Worm (Caenorhabditis elegans) whole organism, young adult: ENCODE data around the gene M60.4.

ENCODE experiments used
- F23B12.7 ChIP-seq: sonication (generic microtip); optimal IDR thresholded peaks from 2 replicates; lab custom pipeline; 2017; ENCODE audit warnings: missing genetic modification characterization, mild to moderate bottlenecking, missing compliant biosample characterization, antibody characterized with exemption, moderate library complexity; ENCODE audit not compliant: insufficient read depth
- ama-1 ChIP-seq, 3 experiments: fragments of 150-350 bp in 1 of 3; sonication (generic microtip) in 2 of 3; optimal IDR thresholded peaks; 2 replicates each; lab custom pipeline; 2014 to 2018; ENCODE audit warnings: missing biosample characterization in 2 of 3, missing genetic modification characterization in 2 of 3, missing genetic modification reagents in 2 of 3
- atf-7 ChIP-seq: sonication (generic microtip); optimal IDR thresholded peaks from 2 replicates; lab custom pipeline; 2017; ENCODE audit warnings: mild to moderate bottlenecking, missing genetic modification characterization, missing compliant biosample characterization
- cebp-2 ChIP-seq: fragments of 200-800 bp; sonication (Bioruptor generic); IDR thresholded peaks from 2 replicates; pipeline ENCODE4 v1.3.6; 2022; ENCODE audit warnings: missing genetic modification characterization, missing compliant biosample characterization
- dpl-1 ChIP-seq: fragments of 150-350 bp; optimal IDR thresholded peaks from 2 replicates; lab custom pipeline; 2014; ENCODE audit warnings: missing biosample characterization, missing genetic modification reagents, missing genetic modification characterization
- ets-4 ChIP-seq: fragments of 200-800 bp; sonication (Bioruptor generic); optimal IDR thresholded peaks from 2 replicates; lab custom pipeline; 2018; ENCODE audit warnings: mild to moderate bottlenecking, missing genetic modification characterization, missing compliant biosample characterization
- mes-4 ChIP-seq: sonication (generic microtip); optimal IDR thresholded peaks from 2 replicates; lab custom pipeline; 2016; ENCODE audit warnings: missing genotype, missing genetic modification characterization, missing compliant biosample characterization
- mxl-1 ChIP-seq: sonication (generic microtip); optimal IDR thresholded peaks from 2 replicates; lab custom pipeline; 2016; ENCODE audit warnings: missing genetic modification characterization, missing compliant biosample characterization
- nfyb-1 ChIP-seq: fragments of 200-800 bp; sonication (Bioruptor generic); IDR thresholded peaks from 2 replicates; pipeline ENCODE4 v1.3.6; 2022; ENCODE audit warnings: missing genetic modification reagents, missing genetic modification characterization, missing compliant biosample characterization
- sea-2 ChIP-seq: fragments of 200-800 bp; sonication (Bioruptor generic); IDR thresholded peaks from 2 replicates; pipeline ENCODE4 v1.3.6; 2022; ENCODE audit warnings: missing genetic modification characterization, missing compliant biosample characterization
- snpc-4 ChIP-seq, 5 experiments: fragments of 150-350 bp in 1 of 5; sonication (generic microtip) in 4 of 5; optimal IDR thresholded peaks; 2 replicates each; lab custom pipeline; 2014 to 2018; ENCODE audit warnings: missing genetic modification characterization in 5 of 5, missing biosample characterization in 3 of 5, antibody characterized with exemption in 2 of 5, mild to moderate bottlenecking in 2 of 5, missing compliant biosample characterization in 2 of 5, missing genotype in 2 of 5, moderate library complexity in 2 of 5, missing genetic modification reagents in 1 of 5
- unc-62 ChIP-seq: fragments of 150-350 bp; optimal IDR thresholded peaks from 2 replicates; lab custom pipeline; 2014; ENCODE audit warnings: missing biosample characterization, missing genetic modification reagents, missing genetic modification characterization

ce11 chrX:8276333-8276732 lies 40.2 kb upstream of the M60.4 start:
- TF ChIP-seq mxl-1 (tag; lab: Kevin White, UChicago) (no peak), sea-2 (GFP tag; lab: Robert Waterston, UW) (no peak), ama-1 (optimal IDR thresholded peaks at IDR 0.05; lab: Kevin White, UChicago) (no peak), ama-1 (GFP tag; optimal IDR thresholded peaks at IDR 0.05; lab: Kevin White, UChicago) (no peak), dpl-1 (GFP tag; lab: Kevin White, UChicago) (no peak), cebp-2 (GFP tag; lab: Robert Waterston, UW) (no peak), atf-7 (tag; lab: Kevin White, UChicago) (no peak), nfyb-1 (GFP tag; lab: Robert Waterston, UW) (no peak), mes-4 (tag; lab: Kevin White, UChicago) (no peak), snpc-4 (GFP tag; optimal IDR thresholded peaks at IDR 0.05; lab: Kevin White, UChicago) (no peak), snpc-4 (tag; optimal IDR thresholded peaks at IDR 0.05; lab: Kevin White, UChicago) (no peak), ets-4 (GFP tag; lab: Kevin White, UChicago) (no peak), F23B12.7 (tag; lab: Kevin White, UChicago) (no peak), unc-62 (GFP tag; lab: Kevin White, UChicago) (no peak)
